Worm (Caenorhabditis elegans): Measurements from ENCODE around the gene str-15.

ce11 chrV:16471995-16472563, 13.5 kb upstream of the str-15 start, which contains the start of gene srw-35:
- no peak for TF ChIP-seq fkh-10 (GFP tag; optimal IDR thresholded peaks at IDR 0.05)
- no peak for TF ChIP-seq che-1 (tag; optimal IDR thresholded peaks at IDR 0.05)
- TF ChIP-seq lim-6 (tag; optimal IDR thresholded peaks at IDR 0.05): no peak
- TF ChIP-seq lin-11 (tag; optimal IDR thresholded peaks at IDR 0.05): no peak
- no peak for TF ChIP-seq pha-2 (tag; optimal IDR thresholded peaks at IDR 0.05)
- TF ChIP-seq ceh-9 (tag; optimal IDR thresholded peaks at IDR 0.05): no peak
- TF ChIP-seq rnt-1 (tag; optimal IDR thresholded peaks at IDR 0.05): no peak
- no peak for TF ChIP-seq pha-4 (tag; optimal IDR thresholded peaks at IDR 0.05)
- no peak for TF ChIP-seq C38D4.7 (GFP tag; optimal IDR thresholded peaks at IDR 0.05)
- no peak for TF ChIP-seq npax-4 (tag; optimal IDR thresholded peaks at IDR 0.05)
- no peak for TF ChIP-seq nhr-11 (tag; optimal IDR thresholded peaks at IDR 0.05)
- TF ChIP-seq ceh-31 (tag; optimal IDR thresholded peaks at IDR 0.05): no peak
